Fruit fly (Drosophila melanogaster): ENCODE results near the gene Naa60.

- TF ChIP-seq CG1620 (GFP tag; optimal IDR thresholded peaks at IDR 0.05) (no peak), ovo (GFP tag; optimal IDR thresholded peaks at IDR 0.05) (no peak), cic (GFP tag; optimal IDR thresholded peaks at IDR 0.05) (peak; percentile 1), CG14711 (tag; optimal IDR thresholded peaks at IDR 0.05) (no peak), Mnt (GFP tag; optimal IDR thresholded peaks at IDR 0.05) (no peak)
Observed at dm6 chr3L:9711203-9711602, 15.5 kb upstream of the Naa60 start.
